Fruit fly (Drosophila melanogaster) Kc167 (cell line): ENCODE results near the gene CG14570.

ENCODE experiments used
- Sin3A ChIP-seq: fragments of >200 bp; optimal IDR thresholded peaks from 2 replicates; lab custom pipeline; 2018; ENCODE audit warnings: missing external identifiers
- h ChIP-seq: fragments of >200 bp; optimal IDR thresholded peaks from 3 replicates; lab custom pipeline; 2018; ENCODE audit warnings: missing external identifiers
- psq ChIP-seq: fragments of >200 bp; optimal IDR thresholded peaks from 2 replicates; lab custom pipeline; 2017; ENCODE audit warnings: missing external identifiers
- ttk ChIP-seq: sonication (Bioruptor generic); optimal IDR thresholded peaks from 2 replicates; lab custom pipeline; 2017; ENCODE audit warnings: missing external identifiers

DNA sequence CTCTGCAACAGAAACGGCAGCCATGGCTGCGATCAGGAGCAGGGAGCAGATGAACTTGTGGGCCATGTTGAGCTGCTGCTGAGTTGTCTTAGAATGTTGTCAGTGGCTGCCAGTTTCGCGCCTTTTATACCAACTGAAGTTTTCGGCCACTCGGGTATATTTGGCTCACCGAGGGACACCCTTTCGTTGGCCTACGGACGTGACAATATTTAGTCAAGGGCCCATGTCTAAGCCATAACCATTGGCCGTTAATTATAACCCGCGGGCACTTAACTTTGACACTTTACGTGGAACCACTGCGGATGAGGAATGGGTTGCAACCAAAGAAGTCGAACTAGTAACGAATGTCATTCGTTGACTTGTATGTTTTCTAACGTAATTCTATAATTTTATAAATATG is 3.1 kb upstream of the CG14570 start, which contains the start of gene CG14568:
- no peak for TF ChIP-seq Sin3A (lab: Kevin White, UChicago)
- no peak for TF ChIP-seq ttk (lab: Kevin White, UChicago)
- TF ChIP-seq h (lab: Kevin White, UChicago), result no peak
- TF ChIP-seq psq, result no peak
